Worm (Caenorhabditis elegans): ENCODE results near the gene ZK669.5.

ce11 chrII:7928600-7928999 lies 18.1 kb downstream of the ZK669.5 start, which contains the start of gene spv-1:
- TF ChIP-seq nhr-11 (tag; optimal IDR thresholded peaks at IDR 0.05): no peak
- no peak for TF ChIP-seq hlh-30 (tag; optimal IDR thresholded peaks at IDR 0.05; ENCODE audit: insufficient read depth)
- no peak for TF ChIP-seq unc-55 (GFP tag; optimal IDR thresholded peaks at IDR 0.05)
- no peak for TF ChIP-seq ets-4 (tag; optimal IDR thresholded peaks at IDR 0.05)
- TF ChIP-seq ceh-31 (tag; optimal IDR thresholded peaks at IDR 0.05): no peak
- no peak for TF ChIP-seq hlh-13 (GFP tag; optimal IDR thresholded peaks at IDR 0.05)
- no peak for TF ChIP-seq tbx-2 (tag; optimal IDR thresholded peaks at IDR 0.05)
- TF ChIP-seq fax-1 (tag; optimal IDR thresholded peaks at IDR 0.05): no peak
- TF ChIP-seq K09A11.1 (tag; optimal IDR thresholded peaks at IDR 0.05; ENCODE audit: insufficient read depth): no peak
- TF ChIP-seq elt-2 (tag; optimal IDR thresholded peaks at IDR 0.05): no peak
- TF ChIP-seq hlh-8 (tag; optimal IDR thresholded peaks at IDR 0.05): no peak
- TF ChIP-seq ttx-3 (tag; optimal IDR thresholded peaks at IDR 0.05): no peak

All from whole organism, late embryonic.